Worm (Caenorhabditis elegans): ENCODE measurements around the gene glb-25.

DNA sequence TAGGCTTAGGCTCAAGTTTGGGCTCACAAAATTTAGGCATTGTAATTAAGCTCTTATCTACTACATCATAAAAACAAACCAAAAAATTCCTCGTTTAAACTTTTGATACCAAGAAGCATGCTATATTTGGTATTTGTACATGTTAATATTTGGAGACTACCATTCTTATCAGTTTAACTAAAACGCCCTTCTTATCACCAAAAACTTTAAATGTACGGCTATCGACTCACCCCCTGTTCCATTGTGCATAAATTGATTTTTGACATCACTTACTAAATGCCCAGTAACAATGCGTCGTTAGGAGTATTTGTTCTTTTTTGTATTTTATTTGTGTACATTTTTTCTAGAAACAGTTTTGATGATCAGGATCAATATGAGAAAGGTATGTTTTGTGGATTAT, 11.0 kb upstream of the glb-25 start, which contains the start of gene T06A1.5:
- TF ChIP-seq tbx-37 (GFP tag; conservative IDR thresholded peaks at IDR 0.05) (no peak), ama-1 (optimal IDR thresholded peaks at IDR 0.05) (no peak), sea-1 (GFP tag; conservative IDR thresholded peaks at IDR 0.05) (no peak), hnd-1 (tag; optimal IDR thresholded peaks at IDR 0.05) (no peak), tra-4 (tag; optimal IDR thresholded peaks at IDR 0.05) (no peak), scrt-1 (GFP tag; IDR thresholded peaks at IDR 0.05) (no peak), F13C5.2 (tag; optimal IDR thresholded peaks at IDR 0.05) (no peak)

Measured in whole organism, early embryonic.